Worm (Caenorhabditis elegans) whole organism, mixed stage, embryonic: Measurements from ENCODE around the gene M106.8.

ENCODE experiments used
- elt-3 ChIP-seq: fragments of 150-350 bp; optimal IDR thresholded peaks from 2 replicates; lab custom pipeline; 2014; ENCODE audit warnings: missing biosample characterization, missing genetic modification characterization
- mep-1 ChIP-seq: fragments of 150-350 bp; optimal IDR thresholded peaks from 2 replicates; lab custom pipeline; 2017; ENCODE audit warnings: missing biosample characterization, missing genetic modification reagents, missing genetic modification characterization, inconsistent platforms
- pha-4 ChIP-seq: fragments of 150-350 bp; optimal IDR thresholded peaks from 2 replicates; lab custom pipeline; 2018; ENCODE audit warnings: missing biosample characterization, missing genetic modification reagents, missing genetic modification characterization

- TF ChIP-seq elt-3 (tag; lab: Kevin White, UChicago) (no peak), mep-1 (tag; lab: Kevin White, UChicago) (no peak), pha-4 (tag; lab: Kevin White, UChicago) (no peak)
Measured at ce11 chrII:10857077-10857476, 13.7 kb upstream of the M106.8 start, which contains the start of gene M106.7.
